Worm (Caenorhabditis elegans) whole organism, L4 larva: ENCODE data around the gene C08B6.6.

ENCODE experiments used
- F26F4.8 ChIP-seq: fragments of 200-800 bp; sonication (Bioruptor generic); conservative IDR thresholded peaks from 2 replicates; pipeline ENCODE4 v1.3.6; 2022; ENCODE audit warnings: missing genetic modification characterization, missing compliant biosample characterization
- T26A8.4 ChIP-seq: fragments of 200-800 bp; sonication (Bioruptor generic); IDR thresholded peaks from 2 replicates; pipeline ENCODE4 v1.3.6; 2022; ENCODE audit warnings: missing genetic modification characterization, missing compliant biosample characterization
- Y48G9A.11 ChIP-seq: fragments of 200-800 bp; sonication (Bioruptor generic); IDR thresholded peaks from 2 replicates; pipeline ENCODE4 v1.3.6; 2022; ENCODE audit warnings: missing genetic modification reagents, missing genetic modification characterization, missing compliant biosample characterization
- Y5F2A.4 ChIP-seq: fragments of 200-800 bp; sonication (Bioruptor generic); optimal IDR thresholded peaks from 2 replicates; lab custom pipeline; 2018; ENCODE audit warnings: mild to moderate bottlenecking, missing genetic modification characterization, missing compliant biosample characterization
- Y75B8A.6 ChIP-seq: fragments of 200-800 bp; sonication (Bioruptor generic); IDR thresholded peaks from 2 replicates; pipeline ENCODE4 v1.3.6; 2022; ENCODE audit warnings: missing genetic modification reagents, missing genetic modification characterization, missing compliant biosample characterization
- ZK546.5 ChIP-seq, 2 experiments: sonication (generic microtip); optimal IDR thresholded peaks; 2 replicates each; lab custom pipeline; 2017; ENCODE audit warnings: missing biosample characterization in 2 of 2, missing genetic modification characterization in 2 of 2
- aha-1 ChIP-seq: fragments of 150-350 bp; peaks from one replicate; lab custom pipeline; 2014; ENCODE audit warnings: missing biosample characterization, missing genetic modification characterization
- attf-4 ChIP-seq: sonication (generic microtip); optimal IDR thresholded peaks from 3 replicates; lab custom pipeline; 2017; ENCODE audit warnings: missing biosample characterization, missing genetic modification characterization
- ceh-28 ChIP-seq: fragments of 150-350 bp; optimal IDR thresholded peaks from 2 replicates; lab custom pipeline; 2014; ENCODE audit warnings: missing biosample characterization, missing genetic modification reagents, missing genetic modification characterization
- daf-12 ChIP-seq: fragments of 150-350 bp; optimal IDR thresholded peaks from 2 replicates; lab custom pipeline; 2014; ENCODE audit warnings: missing biosample characterization, missing genetic modification reagents, missing genetic modification characterization
- daf-8 ChIP-seq: fragments of 200-800 bp; sonication (Bioruptor generic); IDR thresholded peaks from 2 replicates; pipeline ENCODE4 v1.3.6; 2022; ENCODE audit warnings: missing genetic modification characterization, missing compliant biosample characterization
- dmd-8 ChIP-seq: fragments of 200-800 bp; sonication (Bioruptor generic); IDR thresholded peaks from 2 replicates; pipeline ENCODE4 v1.3.6; 2022; ENCODE audit warnings: missing genetic modification characterization, missing compliant biosample characterization
- dve-1 ChIP-seq: sonication (generic microtip); optimal IDR thresholded peaks from 2 replicates; lab custom pipeline; 2017; ENCODE audit warnings: antibody characterized with exemption, mild to moderate bottlenecking, missing genetic modification characterization, missing compliant biosample characterization; ENCODE audit not compliant: insufficient read depth
- fos-1 ChIP-seq: fragments of 150-350 bp; optimal IDR thresholded peaks from 2 replicates; lab custom pipeline; 2014; ENCODE audit warnings: missing biosample characterization, missing genetic modification characterization
- gei-8 ChIP-seq: fragments of 200-800 bp; sonication (Bioruptor generic); optimal IDR thresholded peaks from 2 replicates; lab custom pipeline; 2018; ENCODE audit warnings: mild to moderate bottlenecking, missing genetic modification characterization, missing compliant biosample characterization
- hlh-11 ChIP-seq: fragments of 200-800 bp; sonication (Bioruptor generic); optimal IDR thresholded peaks from 2 replicates; lab custom pipeline; 2018; ENCODE audit warnings: mild to moderate bottlenecking, missing genetic modification characterization, missing compliant biosample characterization
- hmg-1.1 ChIP-seq: fragments of 200-800 bp; sonication (Bioruptor generic); IDR thresholded peaks from 2 replicates; pipeline ENCODE4 v1.3.6; 2022; ENCODE audit warnings: missing genetic modification reagents, missing genetic modification characterization, missing compliant biosample characterization
- lim-7 ChIP-seq: fragments of 200-800 bp; sonication (Bioruptor generic); IDR thresholded peaks from 2 replicates; pipeline ENCODE4 v1.3.6; 2022; ENCODE audit warnings: missing genetic modification characterization, missing compliant biosample characterization
- lin-1 ChIP-seq: fragments of 200-800 bp; sonication (Bioruptor generic); IDR thresholded peaks from 2 replicates; pipeline ENCODE4 v1.3.6; 2022; ENCODE audit warnings: missing genetic modification reagents, missing genetic modification characterization, missing compliant biosample characterization
- lin-13 ChIP-seq: fragments of 150-350 bp; optimal IDR thresholded peaks from 2 replicates; lab custom pipeline; 2014; ENCODE audit warnings: missing biosample characterization, missing genetic modification reagents, missing genetic modification characterization
- lin-15B ChIP-seq: fragments of 150-350 bp; sonication (generic microtip); optimal IDR thresholded peaks from 3 replicates; lab custom pipeline; 2014; ENCODE audit warnings: missing biosample characterization, missing genetic modification characterization
- lin-29 ChIP-seq: fragments of 200-800 bp; sonication (Bioruptor generic); IDR thresholded peaks from 2 replicates; pipeline ENCODE4 v1.3.6; 2022; ENCODE audit warnings: missing genetic modification reagents, missing genetic modification characterization, missing compliant biosample characterization
- madf-5 ChIP-seq, 2 experiments: fragments of 200-800 bp; sonication (Bioruptor generic); IDR thresholded peaks; 2 replicates each; pipeline ENCODE4 v1.3.6; 2022; ENCODE audit warnings: missing compliant biosample characterization in 2 of 2, missing genetic modification characterization in 2 of 2
- mxl-2 ChIP-seq: fragments of 200-800 bp; sonication (Bioruptor generic); conservative IDR thresholded peaks from 2 replicates; pipeline ENCODE4 v1.3.6; 2022; ENCODE audit warnings: missing genetic modification reagents, missing genetic modification characterization, missing compliant biosample characterization
- nhr-10 ChIP-seq: fragments of 150-350 bp; optimal IDR thresholded peaks from 2 replicates; lab custom pipeline; 2014; ENCODE audit warnings: missing biosample characterization, missing genetic modification characterization
- nhr-102 ChIP-seq: sonication (generic microtip); optimal IDR thresholded peaks from 2 replicates; lab custom pipeline; 2016; ENCODE audit warnings: mild to moderate bottlenecking, missing genetic modification characterization, moderate library complexity, missing compliant biosample characterization
- nhr-11 ChIP-seq: fragments of 150-350 bp; optimal IDR thresholded peaks from 2 replicates; lab custom pipeline; 2014; ENCODE audit warnings: missing biosample characterization, missing genetic modification characterization
- nhr-111 ChIP-seq: fragments of 200-800 bp; sonication (Bioruptor generic); optimal IDR thresholded peaks from 2 replicates; lab custom pipeline; 2018; ENCODE audit warnings: mild to moderate bottlenecking, missing genetic modification characterization, missing compliant biosample characterization
- nhr-28 ChIP-seq: fragments of 150-350 bp; optimal IDR thresholded peaks from 2 replicates; lab custom pipeline; 2014; ENCODE audit warnings: missing biosample characterization, missing genetic modification characterization
- nhr-48 ChIP-seq: sonication (generic microtip); optimal IDR thresholded peaks from 2 replicates; lab custom pipeline; 2016; ENCODE audit warnings: mild to moderate bottlenecking, missing genetic modification characterization, missing compliant biosample characterization
- nhr-6 ChIP-seq: fragments of 150-350 bp; optimal IDR thresholded peaks from 2 replicates; lab custom pipeline; 2014; ENCODE audit warnings: missing biosample characterization, missing genetic modification characterization
- nhr-76 ChIP-seq: fragments of 150-350 bp; optimal IDR thresholded peaks from 2 replicates; lab custom pipeline; 2014; ENCODE audit warnings: missing biosample characterization, missing genetic modification characterization
- nhr-77 ChIP-seq: fragments of 150-350 bp; optimal IDR thresholded peaks from 2 replicates; lab custom pipeline; 2014; ENCODE audit warnings: missing biosample characterization, missing genetic modification characterization
- pha-4 ChIP-seq, 2 experiments: fragments of 150-350 bp in 1 of 2; fragments of 200-800 bp in 1 of 2; sonication (Bioruptor generic) in 1 of 2; IDR thresholded peaks in 1 of 2; optimal IDR thresholded peaks in 1 of 2; 2 replicates each; pipeline versions ENCODE4 v1.3.6 to Lab custom; 2014 to 2022; ENCODE audit warnings: missing genetic modification characterization in 2 of 2, missing genetic modification reagents in 2 of 2, missing biosample characterization in 1 of 2, missing compliant biosample characterization in 1 of 2
- pqm-1 ChIP-seq: sonication (generic microtip); optimal IDR thresholded peaks from 2 replicates; lab custom pipeline; 2017; ENCODE audit warnings: missing biosample characterization, missing genetic modification characterization
- set-16 ChIP-seq: fragments of 200-800 bp; sonication (Bioruptor generic); IDR thresholded peaks from 2 replicates; pipeline ENCODE4 v1.3.6; 2022; ENCODE audit warnings: missing genetic modification reagents, missing genetic modification characterization, missing compliant biosample characterization
- spr-1 ChIP-seq: sonication (generic microtip); optimal IDR thresholded peaks from 2 replicates; lab custom pipeline; 2016; ENCODE audit warnings: mild to moderate bottlenecking, missing genetic modification characterization, missing compliant biosample characterization
- spr-3 ChIP-seq: fragments of 200-800 bp; sonication (Bioruptor generic); optimal IDR thresholded peaks from 2 replicates; lab custom pipeline; 2018; ENCODE audit warnings: mild to moderate bottlenecking, missing genetic modification characterization, missing compliant biosample characterization
- unc-39 ChIP-seq: sonication (generic microtip); optimal IDR thresholded peaks from 2 replicates; lab custom pipeline; 2017; ENCODE audit warnings: missing biosample characterization, missing genetic modification characterization
- unc-62 ChIP-seq, 3 experiments: fragments of 150-350 bp in 1 of 3; sonication (generic microtip); optimal IDR thresholded peaks in 2 of 3; peaks in 1 of 3; 1 replicate in 1 of 3; 2 replicates in 2 of 3; lab custom pipeline; 2014 to 2017; ENCODE audit warnings: missing biosample characterization in 3 of 3, missing genetic modification characterization in 3 of 3, missing genetic modification reagents in 3 of 3, missing genotype in 1 of 3
- ztf-11 ChIP-seq: fragments of 150-350 bp; optimal IDR thresholded peaks from 2 replicates; lab custom pipeline; 2014; ENCODE audit warnings: missing biosample characterization, missing genetic modification characterization

The C08B6.6 gene

DNA sequence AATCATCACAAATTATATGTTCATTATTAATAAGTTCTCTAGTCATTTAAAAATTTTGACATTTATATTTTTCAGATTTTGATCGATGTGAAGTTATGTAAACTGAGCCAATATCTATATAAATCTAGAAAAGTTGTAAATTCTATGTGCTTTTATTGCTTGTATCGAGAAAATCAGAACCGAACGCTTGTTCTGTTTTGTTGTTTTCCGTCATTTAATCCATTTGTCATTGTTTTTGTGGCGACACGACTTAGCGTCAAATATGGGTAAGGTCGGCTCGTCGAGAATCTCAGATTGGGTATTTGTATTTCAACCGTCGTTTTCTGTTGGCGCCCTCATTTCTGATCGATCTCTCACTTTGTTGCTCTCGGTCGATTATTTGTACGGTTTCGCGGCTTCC, 9.1 kb upstream of the C08B6.6 start, which contains the start of gene cht-5:
TSS of gene cht-5 (plus strand) at position 301 of the 400 bp plus-strand sequence.
- TF ChIP-seq F26F4.8 (GFP tag; lab: Robert Waterston, UW), result no peak
- no peak for TF ChIP-seq hlh-11
- no peak for TF ChIP-seq fos-1
- TF ChIP-seq nhr-48, result no peak
- TF ChIP-seq attf-4, result no peak
- TF ChIP-seq aha-1, result no peak
- no peak for TF ChIP-seq ZK546.5 (tag; optimal IDR thresholded peaks at IDR 0.05; lab: Kevin White, UChicago)
- TF ChIP-seq dmd-8 (GFP tag; lab: Robert Waterston, UW), result no peak
- no peak for TF ChIP-seq ceh-28 (tag; lab: Kevin White, UChicago)
- TF ChIP-seq spr-1 (tag; lab: Kevin White, UChicago), result no peak
- TF ChIP-seq daf-8 (GFP tag; lab: Robert Waterston, UW), result no peak
- no peak for TF ChIP-seq T26A8.4
- no peak for TF ChIP-seq daf-12
- no peak for TF ChIP-seq madf-5 (GFP tag; IDR thresholded peaks at IDR 0.05; lab: Robert Waterston, UW)
- TF ChIP-seq nhr-77, result no peak
- TF ChIP-seq spr-3 (GFP tag; lab: Kevin White, UChicago), result no peak
- no peak for TF ChIP-seq Y48G9A.11 (GFP tag; lab: Robert Waterston, UW)
- no peak for TF ChIP-seq lin-29 (GFP tag; lab: Robert Waterston, UW)
- TF ChIP-seq nhr-10, result no peak
- no peak for TF ChIP-seq nhr-76 (tag; lab: Kevin White, UChicago)
- TF ChIP-seq, all 104 proteins: peak for 0

DNA sequence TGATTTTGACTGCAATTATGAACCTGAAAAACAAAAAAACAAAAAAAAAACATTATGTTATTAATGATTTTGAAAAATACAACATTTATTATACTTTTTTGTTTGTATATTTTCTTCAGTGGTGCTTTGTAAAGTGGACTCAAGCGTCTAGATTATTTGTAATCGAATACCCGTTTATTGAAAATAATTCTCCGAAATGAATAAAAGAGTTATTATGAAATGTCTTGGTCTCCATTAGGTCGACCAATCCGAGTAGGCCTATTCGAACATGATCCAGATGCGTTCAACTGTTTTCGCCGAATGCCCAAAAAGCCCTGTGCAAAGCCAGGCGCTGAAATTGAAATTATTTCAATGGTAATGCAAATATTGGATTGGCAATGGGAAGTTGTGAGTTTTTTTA, 6.0 kb upstream of the C08B6.6 start, which contains the start of gene C08B6.5:
TSS of gene C08B6.5 (plus strand) at position 301 of the 400 bp plus-strand sequence.
- TF ChIP-seq lim-7 (GFP tag; lab: Robert Waterston, UW) (no peak), mxl-2 (no peak), gei-8 (GFP tag; lab: Kevin White, UChicago) (no peak), lin-13 (GFP tag; lab: Kevin White, UChicago) (no peak), lin-1 (GFP tag; lab: Robert Waterston, UW) (no peak), pqm-1 (tag; lab: Kevin White, UChicago) (no peak)

DNA sequence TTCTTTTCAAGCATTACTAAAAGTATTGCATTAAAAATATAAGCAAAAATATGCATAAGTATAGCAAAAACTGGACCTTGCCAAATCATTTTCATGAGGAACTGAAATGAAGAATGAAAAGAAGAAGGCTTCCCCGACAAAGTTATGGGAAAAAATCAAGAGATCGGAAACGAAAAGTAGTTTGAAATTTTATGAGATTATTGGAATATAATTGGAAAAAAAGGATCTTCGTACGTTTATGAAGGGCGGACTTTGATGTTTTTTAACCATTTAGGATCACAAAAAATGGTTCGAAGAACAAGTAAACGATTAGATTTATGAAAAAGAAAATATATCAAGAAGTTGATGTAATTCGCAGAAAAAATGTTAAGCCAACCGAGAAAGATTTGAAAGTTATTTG, 2.5 kb upstream of the C08B6.6 start, which contains the start of gene srxa-18:
TSS of gene srxa-18 (minus strand) at position 100 of the 400 bp plus-strand sequence.
- TF ChIP-seq dve-1 (tag; lab: Kevin White, UChicago) (no peak), nhr-48 (no peak), nhr-6 (no peak)

DNA sequence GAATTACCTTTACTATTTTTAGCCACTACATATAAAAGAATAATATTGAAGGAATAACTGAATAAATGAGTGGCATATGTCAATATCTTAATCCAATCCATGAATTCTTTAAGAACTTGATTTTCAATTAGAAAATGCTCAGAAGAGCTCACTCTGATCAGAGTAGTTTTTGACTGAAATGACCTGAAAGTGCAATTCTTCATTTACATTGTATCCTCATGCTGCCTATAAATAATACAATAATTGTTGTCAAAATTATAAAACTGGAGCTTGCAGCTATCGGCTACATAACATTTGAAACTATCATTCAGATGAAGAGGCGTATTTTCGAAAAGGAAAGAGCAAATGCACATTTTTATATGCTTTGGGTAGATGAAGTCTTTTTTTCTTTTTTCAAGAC, 754 bp upstream of the C08B6.6 start, which contains the start of gene srxa-19:
TSS of gene srxa-19 (minus strand) at position 101 of the 400 bp plus-strand sequence.
- no peak for TF ChIP-seq pha-4 (GFP tag; IDR thresholded peaks at IDR 0.05; lab: Robert Waterston, UW)
- no peak for TF ChIP-seq pha-4 (tag; optimal IDR thresholded peaks at IDR 0.05; lab: Kevin White, UChicago)
- no peak for TF ChIP-seq set-16 (GFP tag; lab: Robert Waterston, UW)
- TF ChIP-seq hlh-11, result no peak
- TF ChIP-seq hmg-1.1 (GFP tag; lab: Robert Waterston, UW), result no peak
- no peak for TF ChIP-seq ztf-11 (tag; lab: Kevin White, UChicago)
- no peak for TF ChIP-seq nhr-11 (tag; lab: Kevin White, UChicago)
- TF ChIP-seq Y5F2A.4, result no peak
- TF ChIP-seq Y75B8A.6, result no peak
- TF ChIP-seq nhr-48, result no peak
- no peak for TF ChIP-seq ceh-28 (tag; lab: Kevin White, UChicago)
- no peak for TF ChIP-seq nhr-102 (tag; lab: Kevin White, UChicago)
- TF ChIP-seq nhr-28 (tag; lab: Kevin White, UChicago), result no peak
- TF ChIP-seq lin-15B (tag; lab: Kevin White, UChicago), result no peak
- no peak for TF ChIP-seq nhr-111 (GFP tag; lab: Kevin White, UChicago)
- TF ChIP-seq unc-39, result no peak
- no peak for TF ChIP-seq fos-1
- no peak for TF ChIP-seq unc-62 (GFP tag; optimal IDR thresholded peaks at IDR 0.05 in 1 of 2; lab: Kevin White, UChicago)
- no peak for TF ChIP-seq unc-62 (tag; optimal IDR thresholded peaks at IDR 0.05; lab: Kevin White, UChicago)
